Fruit fly (Drosophila melanogaster): ENCODE results near the gene slx1.

slx1 gene

dm6 chr3R:4649126-4649811, 7.5 kb downstream of the slx1 start, which contains the start of gene Karybeta3 (continued):
- TF ChIP-seq Lim3 (GFP tag; IDR thresholded peaks at IDR 0.05) (no peak), bcd (GFP tag; optimal IDR thresholded peaks at IDR 0.05) (peak; percentile 65), inv (GFP tag; IDR thresholded peaks at IDR 0.05; ENCODE audit: partially characterized antibody) (peak; percentile 54), CG12236 (GFP tag; optimal IDR thresholded peaks at IDR 0.05) (peak; percentile 47), br (optimal IDR thresholded peaks at IDR 0.05) (no peak), p53 (GFP tag; optimal IDR thresholded peaks at IDR 0.05) (peak; percentile 75), Hmr (GFP tag; optimal IDR thresholded peaks at IDR 0.05) (peak; percentile 82), Aef1 (GFP tag; IDR thresholded peaks at IDR 0.05) (peak; percentile 68), pros (GFP tag; optimal IDR thresholded peaks at IDR 0.05) (no peak), CG10462 (GFP tag; optimal IDR thresholded peaks at IDR 0.05) (peak; percentile 16), CG18476 (GFP tag; optimal IDR thresholded peaks at IDR 0.05) (peak; percentile 63), D19A (tag; optimal IDR thresholded peaks at IDR 0.05) (peak; percentile 36), eve (GFP tag; optimal IDR thresholded peaks at IDR 0.05) (no peak), CoRest (tag; optimal IDR thresholded peaks at IDR 0.05) (peak; percentile 66), tio (GFP tag; optimal IDR thresholded peaks at IDR 0.05) (no peak), CG18764 (GFP tag; optimal IDR thresholded peaks at IDR 0.05) (peak; percentile 65), zen2 (GFP tag; IDR thresholded peaks at IDR 0.05; ENCODE audit: partially characterized antibody) (no peak; the same call in 2 of the 3 replicates), mirr (GFP tag; optimal IDR thresholded peaks at IDR 0.05) (peak; percentile 70), CG32532 (GFP tag; IDR thresholded peaks at IDR 0.05) (peak; percentile 88), hkb (optimal IDR thresholded peaks at IDR 0.05) (peak; percentile 80), hkb (GFP tag; IDR thresholded peaks at IDR 0.05) (peak; percentile 86), pho (GFP tag; optimal IDR thresholded peaks at IDR 0.05) (peak; percentile 78), Elba2 (GFP tag; optimal IDR thresholded peaks at IDR 0.05) (no peak), h (optimal IDR thresholded peaks at IDR 0.05) (no peak), croc (GFP tag; conservative IDR thresholded peaks at IDR 0.05) (0 out of 3 replicates have a peak, but pooled peaks have one; percentile 24), peb (GFP tag; IDR thresholded peaks at IDR 0.05) (peak; percentile 49), fd96Cb (tag; optimal IDR thresholded peaks at IDR 0.05) (peak; percentile 28), ken (GFP tag; IDR thresholded peaks at IDR 0.05) (peak; percentile 78; the same call in 2 of the 3 replicates), CG3281 (GFP tag; optimal IDR thresholded peaks at IDR 0.05) (peak; percentile 75), ara (GFP tag; IDR thresholded peaks at IDR 0.05) (peak; percentile 73), CG12744 (GFP tag; optimal IDR thresholded peaks at IDR 0.05) (peak; percentile 53), Dref (GFP tag; IDR thresholded peaks at IDR 0.05) (peak; percentile 89), CG13287 (GFP tag; IDR thresholded peaks at IDR 0.05; ENCODE audit: partially characterized antibody) (peak; percentile 73), maf-S (GFP tag; optimal IDR thresholded peaks at IDR 0.05) (peak; percentile 86), zfh1 (GFP tag; IDR thresholded peaks at IDR 0.05) (peak; percentile 84), Fer3 (tag; optimal IDR thresholded peaks at IDR 0.05) (peak; percentile 66), tup (GFP tag; optimal IDR thresholded peaks at IDR 0.05) (peak; percentile 54), CG6813 (GFP tag; optimal IDR thresholded peaks at IDR 0.05) (peak; percentile 59), Drgx (GFP tag; IDR thresholded peaks at IDR 0.05) (peak; percentile 81), CG31441 (GFP tag; IDR thresholded peaks at IDR 0.05) (peak; percentile 46; the same call in 1 of the 2 replicates), repo (GFP tag; optimal IDR thresholded peaks at IDR 0.05) (peak; percentile 70), CG6254 (GFP tag; optimal IDR thresholded peaks at IDR 0.05) (peak; percentile 14), dan (GFP tag; IDR thresholded peaks at IDR 0.05) (no peak), Antp (GFP tag; optimal IDR thresholded peaks at IDR 0.05) (peak; percentile 90), CG15011 (GFP tag; optimal IDR thresholded peaks at IDR 0.05) (no peak), D19B (GFP tag; optimal IDR thresholded peaks at IDR 0.05) (peak; percentile 54), CG14965 (GFP tag; optimal IDR thresholded peaks at IDR 0.05; ENCODE audit: borderline replicate concordance) (peak; percentile 35), sqz (GFP tag; optimal IDR thresholded peaks at IDR 0.05) (no peak), ERR (GFP tag; optimal IDR thresholded peaks at IDR 0.05) (peak; percentile 59), CG10274 (GFP tag; optimal IDR thresholded peaks at IDR 0.05) (peak; percentile 39), amos (GFP tag; IDR thresholded peaks at IDR 0.05; ENCODE audit: partially characterized antibody) (peak; percentile 46)
